Fruit fly (Drosophila melanogaster): ENCODE data around the gene Dh44.

Dh44 gene

dm6 chr3R:9606913-9607804 lies 30.8 kb upstream of the Dh44 start:
- TF ChIP-seq noc (tag; optimal IDR thresholded peaks at IDR 0.05), result no peak

- TF ChIP-seq noc (tag; optimal IDR thresholded peaks at IDR 0.05), result no peak
Observed at dm6 chr3R:9608206-9608605, 29.8 kb upstream of the Dh44 start.

- peak; percentile 33 for TF ChIP-seq noc (tag; optimal IDR thresholded peaks at IDR 0.05)
Observed at dm6 chr3R:9612217-9612616, 25.8 kb upstream of the Dh44 start.

- peak; percentile 39 for TF ChIP-seq noc (tag; optimal IDR thresholded peaks at IDR 0.05)
Observed at dm6 chr3R:9613124-9613523, 24.9 kb upstream of the Dh44 start.

dm6 chr3R:9618331-9618730 lies 19.7 kb upstream of the Dh44 start:
- TF ChIP-seq noc (tag; optimal IDR thresholded peaks at IDR 0.05), result peak; percentile 60

- peak; percentile 84 for TF ChIP-seq noc (tag; optimal IDR thresholded peaks at IDR 0.05)
Observed at dm6 chr3R:9620278-9620677, 17.7 kb upstream of the Dh44 start.

- no peak for TF ChIP-seq noc (tag; optimal IDR thresholded peaks at IDR 0.05)
Observed at dm6 chr3R:9625443-9625842, 12.5 kb upstream of the Dh44 start.

dm6 chr3R:9626266-9626665 lies 11.7 kb upstream of the Dh44 start:
- TF ChIP-seq noc (tag; optimal IDR thresholded peaks at IDR 0.05), result no peak

dm6 chr3R:9626880-9627401 lies 11.0 kb upstream of the Dh44 start, which contains the start of the genes CG9427 and CG8319:
Gene CG9427, minus strand, starts transcription at chr3R:9626930.
Gene CG8319, plus strand, starts transcription at chr3R:9627321.
- peak; percentile 93 for TF ChIP-seq noc (tag; optimal IDR thresholded peaks at IDR 0.05)

- TF ChIP-seq noc (tag; optimal IDR thresholded peaks at IDR 0.05), result no peak
Observed at dm6 chr3R:9628036-9628435, 9.9 kb upstream of the Dh44 start.

- TF ChIP-seq noc (tag; optimal IDR thresholded peaks at IDR 0.05), result no peak
Observed at dm6 chr3R:9628607-9629006, 9.4 kb upstream of the Dh44 start.

dm6 chr3R:9630053-9630632 lies 7.8 kb upstream of the Dh44 start:
- no peak for TF ChIP-seq noc (tag; optimal IDR thresholded peaks at IDR 0.05)

- peak; percentile 50 for TF ChIP-seq noc (tag; optimal IDR thresholded peaks at IDR 0.05)
Observed at dm6 chr3R:9630633-9631095, 7.3 kb upstream of the Dh44 start, which contains the start of gene Calr. Gene Calr, minus strand, starts transcription at chr3R:9630851.

- no peak for TF ChIP-seq noc (tag; optimal IDR thresholded peaks at IDR 0.05)
Observed at dm6 chr3R:9631564-9631963, 6.4 kb upstream of the Dh44 start, which contains the start of gene SpdS. Gene SpdS, plus strand, starts transcription at chr3R:9631641.

- no peak for TF ChIP-seq noc (tag; optimal IDR thresholded peaks at IDR 0.05)
Observed at dm6 chr3R:9632110-9632921, 5.7 kb upstream of the Dh44 start.

- no peak for TF ChIP-seq noc (tag; optimal IDR thresholded peaks at IDR 0.05)
Observed at dm6 chr3R:9637361-9637760, 621 bp upstream of the Dh44 start, which contains the start of gene Scm. Gene Scm, minus strand, starts transcription at chr3R:9637611.
